Fruit fly (Drosophila melanogaster): ENCODE data around the gene Cht7.

Cht7 gene

DNA sequence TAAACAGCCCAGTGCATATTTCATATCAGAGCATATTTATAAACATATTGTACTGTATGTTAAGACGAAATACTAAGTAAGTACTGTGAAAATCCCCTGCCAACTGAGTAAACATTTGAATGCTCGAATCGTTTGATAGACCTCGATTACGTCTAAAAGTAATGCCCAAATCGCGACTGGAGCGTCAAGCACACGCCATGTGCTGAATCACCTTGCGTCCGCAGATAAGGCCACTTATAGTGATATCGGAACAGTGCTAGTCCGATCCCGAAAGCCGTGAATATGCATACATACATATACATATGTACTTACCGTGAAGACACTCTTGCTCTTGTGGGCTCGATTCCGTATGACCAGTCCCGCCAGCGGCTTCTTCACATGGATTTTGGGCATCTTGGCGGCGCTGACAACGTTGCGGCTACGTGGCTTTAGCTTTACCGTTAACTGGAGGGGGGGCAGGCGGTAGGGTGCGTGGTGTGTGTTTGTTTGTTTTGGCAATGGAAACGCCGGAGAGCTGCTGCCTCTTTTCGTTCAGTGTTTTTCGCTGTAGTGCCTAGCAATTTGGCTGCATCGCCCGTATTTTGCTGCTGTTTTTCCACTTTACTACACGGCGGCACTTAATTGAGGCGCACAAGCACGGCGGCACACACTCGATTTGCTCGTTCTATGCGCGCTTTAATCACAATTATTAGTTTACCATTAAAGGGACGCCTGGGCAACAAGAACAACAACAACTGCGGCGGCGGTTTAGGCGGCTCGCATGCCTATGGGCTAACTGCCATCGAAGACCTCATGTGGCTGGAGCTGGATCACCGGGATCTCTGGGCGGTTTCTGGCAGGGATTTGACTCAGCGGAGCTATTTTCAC, 36.0 kb upstream of the Cht7 start (continued):
- TF ChIP-seq run (tag; optimal IDR thresholded peaks at IDR 0.05) (no peak), Hsf (GFP tag; optimal IDR thresholded peaks at IDR 0.05) (no peak), CG8290 (GFP tag; optimal IDR thresholded peaks at IDR 0.05) (no peak), CG8290 (tag; optimal IDR thresholded peaks at IDR 0.05) (peak in 1 of 2 experiments; percentile 17), mam (GFP tag; optimal IDR thresholded peaks at IDR 0.05) (no peak), CG3163 (GFP tag; optimal IDR thresholded peaks at IDR 0.05) (no peak), Chrac-16 (GFP tag; optimal IDR thresholded peaks at IDR 0.05) (no peak), chn (GFP tag; optimal IDR thresholded peaks at IDR 0.05) (no peak), sr (GFP tag; IDR thresholded peaks at IDR 0.05) (no peak), Spps (tag; optimal IDR thresholded peaks at IDR 0.05) (no peak), CG8924 (tag; optimal IDR thresholded peaks at IDR 0.05) (no peak)

DNA sequence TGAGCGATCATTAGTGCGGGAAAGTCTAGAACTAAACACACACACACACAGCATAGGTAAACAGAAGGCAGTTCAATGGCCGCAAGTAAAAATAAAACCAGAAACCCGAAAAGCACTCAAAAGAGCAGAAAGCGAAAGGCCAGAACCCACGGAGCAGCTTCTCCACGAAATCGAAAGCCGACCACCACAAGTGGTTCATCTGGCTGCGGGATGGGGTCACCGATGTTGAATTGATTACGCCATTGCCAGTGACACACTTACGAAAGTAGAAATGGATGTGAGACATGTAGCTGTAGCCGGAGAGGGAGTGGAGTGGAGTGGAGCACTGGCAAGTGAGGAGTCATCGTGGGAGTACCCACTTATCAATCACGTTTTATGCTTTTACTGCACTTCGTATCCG, 34.7 kb upstream of the Cht7 start:
- TF ChIP-seq oc (tag; optimal IDR thresholded peaks at IDR 0.05) (peak; percentile 0), Lhr (GFP tag; optimal IDR thresholded peaks at IDR 0.05) (peak; percentile 7), CG32532 (GFP tag; IDR thresholded peaks at IDR 0.05) (no peak), Xrp1 (GFP tag; IDR thresholded peaks at IDR 0.05) (peak; percentile 11; the same call in 1 of the 2 replicates), HLHmδ (GFP tag; optimal IDR thresholded peaks at IDR 0.05) (peak; percentile 93), Pdp1 (GFP tag; optimal IDR thresholded peaks at IDR 0.05) (peak in 1 of 2 experiments; percentile 73), CG10267 (tag; optimal IDR thresholded peaks at IDR 0.05) (peak; percentile 5), Blimp-1 (GFP tag; optimal IDR thresholded peaks at IDR 0.05) (peak; percentile 100), toy (GFP tag; IDR thresholded peaks at IDR 0.05) (no peak), CG11247 (GFP tag; IDR thresholded peaks at IDR 0.05) (0 out of 2 replicates have a peak, but pooled peaks have one; percentile 32), Rx (GFP tag; IDR thresholded peaks at IDR 0.05) (no peak), Eip74EF (GFP tag; optimal IDR thresholded peaks at IDR 0.05) (peak in 1 of 2 experiments; percentile 14), ewg (GFP tag; optimal IDR thresholded peaks at IDR 0.05) (no peak), NC2β (GFP tag; optimal IDR thresholded peaks at IDR 0.05) (no peak), CG7745 (tag; optimal IDR thresholded peaks at IDR 0.05) (peak; percentile 64), onecut (GFP tag; IDR thresholded peaks at IDR 0.05) (peak; percentile 32; the same call in 1 of the 2 replicates), CG3847 (GFP tag; IDR thresholded peaks at IDR 0.05) (0 out of 2 replicates have a peak, but pooled peaks have one; percentile 10), run (tag; optimal IDR thresholded peaks at IDR 0.05) (no peak), CG33557 (GFP tag; optimal IDR thresholded peaks at IDR 0.05) (peak; percentile 91), Spps (tag; optimal IDR thresholded peaks at IDR 0.05) (peak; percentile 59), Mes4 (GFP tag; optimal IDR thresholded peaks at IDR 0.05) (no peak), CG15696 (tag; optimal IDR thresholded peaks at IDR 0.05) (no peak), sens (GFP tag) (peak; percentile 56), Asciz (GFP tag; optimal IDR thresholded peaks at IDR 0.05) (peak; percentile 8), usp (GFP tag; optimal IDR thresholded peaks at IDR 0.05) (no peak), gcm (GFP tag; optimal IDR thresholded peaks at IDR 0.05) (peak; percentile 64), z (GFP tag; IDR thresholded peaks at IDR 0.05) (peak; percentile 76), CG18262 (tag; optimal IDR thresholded peaks at IDR 0.05) (peak; percentile 42), CG7987 (GFP tag; optimal IDR thresholded peaks at IDR 0.05) (no peak), otp (GFP tag; IDR thresholded peaks at IDR 0.05) (peak; percentile 11; the same call in 1 of the 3 replicates), Fer2 (tag; optimal IDR thresholded peaks at IDR 0.05) (no peak), pb (GFP tag; optimal IDR thresholded peaks at IDR 0.05) (no peak), CG2202 (tag; optimal IDR thresholded peaks at IDR 0.05) (peak; percentile 43), CG10462 (GFP tag; optimal IDR thresholded peaks at IDR 0.05) (no peak), Hmx (GFP tag; optimal IDR thresholded peaks at IDR 0.05) (no peak), CG10431 (GFP tag; optimal IDR thresholded peaks at IDR 0.05) (peak; percentile 85), Sry-β (GFP tag; optimal IDR thresholded peaks at IDR 0.05) (peak; percentile 39), CG12744 (GFP tag; optimal IDR thresholded peaks at IDR 0.05) (no peak), HLH4C (GFP tag; IDR thresholded peaks at IDR 0.05; ENCODE audit: partially characterized antibody) (no peak)

Data from whole organism, embryonic.